Worm (Caenorhabditis elegans): Measurements from ENCODE around the gene fbxa-26.

DNA sequence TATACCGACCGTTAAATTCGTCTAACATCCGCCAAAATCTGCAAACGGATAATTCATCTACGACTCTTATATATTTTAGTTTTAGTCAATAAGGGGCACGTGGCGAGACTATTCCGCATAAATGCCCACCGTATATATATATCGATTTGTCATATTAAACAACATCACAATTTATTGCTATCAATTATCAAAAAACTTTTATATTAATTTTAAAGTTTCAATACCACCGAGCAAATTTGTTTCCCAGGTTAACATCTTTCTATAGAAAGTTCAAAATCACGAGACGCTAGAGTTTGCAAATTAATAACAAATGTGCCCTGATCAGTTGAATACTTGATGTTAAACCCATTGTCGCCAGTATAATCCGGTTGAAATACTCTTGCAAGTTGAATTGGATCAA is 5.2 kb upstream of the fbxa-26 start, which contains the start of gene Y82E9BL.5:
- TF ChIP-seq med-1 (GFP tag; optimal IDR thresholded peaks at IDR 0.05; ENCODE audit: insufficient read depth): no peak
- TF ChIP-seq klf-2 (GFP tag; conservative IDR thresholded peaks at IDR 0.05): no peak
- no peak for TF ChIP-seq flt-1 (GFP tag; IDR thresholded peaks at IDR 0.05)
